Worm (Caenorhabditis elegans) whole organism, L4/young adult: ENCODE data around the gene T24H10.5.

ENCODE experiments used
- W03F9.2 ChIP-seq: fragments of 150-350 bp; optimal IDR thresholded peaks from 2 replicates; lab custom pipeline; 2014; ENCODE audit warnings: missing biosample characterization, missing genetic modification characterization
- dao-5 ChIP-seq: sonication (generic microtip); optimal IDR thresholded peaks from 2 replicates; lab custom pipeline; 2016; ENCODE audit warnings: missing genotype, missing genetic modification characterization, moderate library complexity, missing compliant biosample characterization
- him-1 ChIP-seq: sonication (generic microtip); optimal IDR thresholded peaks from 2 replicates; lab custom pipeline; 2016; ENCODE audit warnings: missing genotype, missing genetic modification reagents, missing genetic modification characterization, missing compliant biosample characterization

Gene T24H10.5

DNA sequence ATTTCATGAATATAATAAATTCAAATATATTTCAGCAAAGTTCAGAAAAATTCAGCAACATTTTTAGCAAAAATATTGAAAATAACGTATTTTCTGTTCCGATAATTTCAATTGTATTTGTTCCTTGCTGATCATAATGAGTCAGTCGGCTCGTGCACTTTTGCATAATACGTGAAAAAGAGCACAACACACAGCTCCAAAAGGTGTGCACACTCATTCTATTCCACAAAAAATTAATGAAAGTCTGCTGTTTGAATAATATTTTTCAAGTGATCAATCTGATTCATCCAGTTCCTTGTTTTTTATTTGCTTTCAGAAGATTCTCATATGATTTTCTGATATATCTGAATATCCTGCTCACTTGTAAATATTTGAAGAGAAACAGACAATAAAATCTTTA is 53.4 kb downstream of the T24H10.5 start:
- TF ChIP-seq him-1 (tag; lab: Kevin White, UChicago), result no peak
- TF ChIP-seq dao-5 (tag; lab: Kevin White, UChicago), result no peak
- no peak for TF ChIP-seq W03F9.2 (tag; lab: Kevin White, UChicago)
